Worm (Caenorhabditis elegans) whole organism, mixed stage, embryonic: ENCODE results near the gene T10B9.14.
A peak's percentile ranks its signal among the peaks of the same experiment; 100 is the strongest.

Experiments used
- M03D4.4 ChIP-seq: sonication (generic microtip); optimal IDR thresholded peaks from 2 replicates; lab custom pipeline; 2017; ENCODE audit warnings: mild to moderate bottlenecking, missing genetic modification characterization, missing compliant biosample characterization
- bed-3 ChIP-seq: fragments of 200-800 bp; sonication (Bioruptor generic); optimal IDR thresholded peaks from 3 replicates; lab custom pipeline; 2018; ENCODE audit warnings: mild to moderate bottlenecking, missing genetic modification characterization, moderate library complexity, missing compliant biosample characterization
- blmp-1 ChIP-seq: fragments of 150-350 bp; optimal IDR thresholded peaks from 2 replicates; lab custom pipeline; 2014; ENCODE audit warnings: missing biosample characterization, missing genetic modification characterization
- ceh-39 ChIP-seq: fragments of 150-350 bp; optimal IDR thresholded peaks from 2 replicates; lab custom pipeline; 2014; ENCODE audit warnings: missing biosample characterization, missing genetic modification characterization
- ceh-43 ChIP-seq: fragments of 200-800 bp; sonication (Bioruptor generic); optimal IDR thresholded peaks from 2 replicates; lab custom pipeline; 2018; ENCODE audit warnings: mild to moderate bottlenecking, missing genetic modification characterization, moderate library complexity, missing compliant biosample characterization
- ceh-83 ChIP-seq: fragments of 200-800 bp; sonication (Bioruptor generic); optimal IDR thresholded peaks from 2 replicates; lab custom pipeline; 2018; ENCODE audit warnings: mild to moderate bottlenecking, missing genetic modification characterization, missing compliant biosample characterization
- ces-1 ChIP-seq: fragments of 150-350 bp; optimal IDR thresholded peaks from 2 replicates; lab custom pipeline; 2014; ENCODE audit warnings: missing biosample characterization, missing genetic modification reagents, missing genetic modification characterization
- cnd-1 ChIP-seq: fragments of 200-800 bp; sonication (Bioruptor generic); optimal IDR thresholded peaks from 2 replicates; lab custom pipeline; 2018; ENCODE audit warnings: mild to moderate bottlenecking, missing genetic modification characterization, missing compliant biosample characterization
- drap-1 ChIP-seq: fragments of 200-800 bp; sonication (Bioruptor generic); optimal IDR thresholded peaks from 3 replicates; lab custom pipeline; 2018; ENCODE audit warnings: mild to moderate bottlenecking, missing genetic modification characterization, missing compliant biosample characterization
- elt-1 ChIP-seq: sonication (generic microtip); optimal IDR thresholded peaks from 2 replicates; lab custom pipeline; 2017; ENCODE audit warnings: missing genetic modification characterization, mild to moderate bottlenecking, missing compliant biosample characterization, antibody characterized with exemption, moderate library complexity, borderline replicate concordance; ENCODE audit not compliant: insufficient read depth
- elt-3 ChIP-seq: fragments of 150-350 bp; optimal IDR thresholded peaks from 2 replicates; lab custom pipeline; 2014; ENCODE audit warnings: missing biosample characterization, missing genetic modification characterization
- flh-1 ChIP-seq: fragments of 200-800 bp; sonication (Bioruptor generic); optimal IDR thresholded peaks from 2 replicates; lab custom pipeline; 2018; ENCODE audit warnings: mild to moderate bottlenecking, missing genetic modification characterization, moderate library complexity, missing compliant biosample characterization
- ham-2 ChIP-seq: fragments of 200-800 bp; sonication (Bioruptor generic); optimal IDR thresholded peaks from 2 replicates; lab custom pipeline; 2018; ENCODE audit warnings: mild to moderate bottlenecking, missing genetic modification characterization, missing compliant biosample characterization
- hlh-1 ChIP-seq: fragments of 150-350 bp; optimal IDR thresholded peaks from 2 replicates; lab custom pipeline; 2014; ENCODE audit warnings: missing biosample characterization, missing genetic modification reagents, missing genetic modification characterization
- lin-13 ChIP-seq: fragments of 150-350 bp; optimal IDR thresholded peaks from 2 replicates; lab custom pipeline; 2014; ENCODE audit warnings: missing biosample characterization, missing genetic modification characterization
- lin-32 ChIP-seq: fragments of 200-800 bp; sonication (Bioruptor generic); optimal IDR thresholded peaks from 2 replicates; lab custom pipeline; 2018; ENCODE audit warnings: mild to moderate bottlenecking, missing genetic modification characterization, missing compliant biosample characterization
- lsy-2 ChIP-seq: fragments of 150-350 bp; optimal IDR thresholded peaks from 2 replicates; lab custom pipeline; 2014; ENCODE audit warnings: missing biosample characterization, missing genetic modification characterization
- mab-5 ChIP-seq: fragments of 150-350 bp; optimal IDR thresholded peaks from 2 replicates; lab custom pipeline; 2014; ENCODE audit warnings: missing biosample characterization, missing genetic modification characterization
- mep-1 ChIP-seq: fragments of 150-350 bp; optimal IDR thresholded peaks from 2 replicates; lab custom pipeline; 2017; ENCODE audit warnings: missing biosample characterization, missing genetic modification reagents, missing genetic modification characterization, inconsistent platforms
- mls-2 ChIP-seq: sonication (generic microtip); optimal IDR thresholded peaks from 2 replicates; lab custom pipeline; 2016; ENCODE audit warnings: mild to moderate bottlenecking, missing genetic modification characterization, moderate library complexity, missing compliant biosample characterization
- nhr-12 ChIP-seq: fragments of 150-350 bp; optimal IDR thresholded peaks from 2 replicates; lab custom pipeline; 2014; ENCODE audit warnings: missing biosample characterization, missing genetic modification characterization
- nhr-2 ChIP-seq: fragments of 150-350 bp; optimal IDR thresholded peaks from 2 replicates; lab custom pipeline; 2014; ENCODE audit warnings: missing biosample characterization, missing genetic modification characterization
- nhr-237 ChIP-seq: fragments of 150-350 bp; optimal IDR thresholded peaks from 2 replicates; lab custom pipeline; 2014; ENCODE audit warnings: missing biosample characterization, missing genetic modification characterization
- nhr-28 ChIP-seq: fragments of 150-350 bp; optimal IDR thresholded peaks from 2 replicates; lab custom pipeline; 2014; ENCODE audit warnings: missing biosample characterization, missing genetic modification characterization
- nhr-76 ChIP-seq: sonication (generic microtip); optimal IDR thresholded peaks from 2 replicates; lab custom pipeline; 2017; ENCODE audit warnings: missing biosample characterization, missing genetic modification characterization
- pha-4 ChIP-seq: fragments of 150-350 bp; optimal IDR thresholded peaks from 2 replicates; lab custom pipeline; 2018; ENCODE audit warnings: missing biosample characterization, missing genetic modification reagents, missing genetic modification characterization
- sem-2 ChIP-seq: fragments of 200-800 bp; sonication (Bioruptor generic); optimal IDR thresholded peaks from 2 replicates; lab custom pipeline; 2018; ENCODE audit warnings: mild to moderate bottlenecking, missing genetic modification characterization, missing compliant biosample characterization
- snpc-4 ChIP-seq: fragments of 150-350 bp; optimal IDR thresholded peaks from 2 replicates; lab custom pipeline; 2014; ENCODE audit warnings: missing biosample characterization, missing genetic modification characterization
- sptf-1 ChIP-seq: sonication (generic microtip); optimal IDR thresholded peaks from 2 replicates; lab custom pipeline; 2017; ENCODE audit warnings: mild to moderate bottlenecking, missing genetic modification characterization, moderate library complexity, missing compliant biosample characterization
- tbx-8 ChIP-seq: fragments of 200-800 bp; sonication (Bioruptor generic); optimal IDR thresholded peaks from 2 replicates; lab custom pipeline; 2018; ENCODE audit warnings: mild to moderate bottlenecking, missing genetic modification characterization, moderate library complexity, missing compliant biosample characterization
- unc-120 ChIP-seq: sonication (generic microtip); optimal IDR thresholded peaks from 2 replicates; lab custom pipeline; 2017; ENCODE audit warnings: missing genetic modification characterization, missing compliant biosample characterization; ENCODE audit not compliant: poor library complexity, severe bottlenecking
- unc-39 ChIP-seq: fragments of 150-350 bp; optimal IDR thresholded peaks from 2 replicates; lab custom pipeline; 2014; ENCODE audit warnings: missing biosample characterization, missing genetic modification characterization
- unc-62 ChIP-seq: fragments of 150-350 bp; optimal IDR thresholded peaks from 2 replicates; lab custom pipeline; 2014; ENCODE audit warnings: missing biosample characterization, missing genetic modification reagents, missing genetic modification characterization
- zip-8 ChIP-seq: fragments of 150-350 bp; optimal IDR thresholded peaks from 2 replicates; lab custom pipeline; 2014; ENCODE audit warnings: missing biosample characterization, missing genetic modification characterization
- ztf-11 ChIP-seq: fragments of 150-350 bp; optimal IDR thresholded peaks from 2 replicates; lab custom pipeline; 2014; ENCODE audit warnings: missing biosample characterization, missing genetic modification characterization

Gene T10B9.14

ce11 chrII:9774653-9775052 lies 7.6 kb downstream of the T10B9.14 start:
- TF ChIP-seq ces-1 (GFP tag; lab: Kevin White, UChicago) (no peak), flh-1 (GFP tag; lab: Kevin White, UChicago) (peak; percentile 70), mls-2 (tag; lab: Kevin White, UChicago) (peak; percentile 88), lsy-2 (no peak), tbx-8 (GFP tag; lab: Kevin White, UChicago) (peak; percentile 71), ceh-43 (peak; percentile 73), zip-8 (tag; lab: Kevin White, UChicago) (no peak), blmp-1 (tag; lab: Kevin White, UChicago) (no peak), nhr-12 (tag; lab: Kevin White, UChicago) (no peak), lin-13 (peak; percentile 40), elt-1 (tag; lab: Kevin White, UChicago) (peak; percentile 69), unc-120 (tag; lab: Kevin White, UChicago) (peak; percentile 58), ceh-83 (GFP tag; lab: Kevin White, UChicago) (peak; percentile 86), cnd-1 (peak; percentile 90), sptf-1 (tag; lab: Kevin White, UChicago) (peak; percentile 93), ham-2 (GFP tag; lab: Kevin White, UChicago) (peak; percentile 68), mep-1 (no peak), ceh-39 (no peak), unc-62 (no peak), mab-5 (tag; lab: Kevin White, UChicago) (no peak), hlh-1 (tag; lab: Kevin White, UChicago) (peak; percentile 79), snpc-4 (tag; lab: Kevin White, UChicago) (no peak), ztf-11 (tag; lab: Kevin White, UChicago) (peak; percentile 73), bed-3 (GFP tag; lab: Kevin White, UChicago) (peak; percentile 76), nhr-28 (tag; lab: Kevin White, UChicago) (no peak), sem-2 (GFP tag; lab: Kevin White, UChicago) (peak; percentile 85), unc-39 (tag; lab: Kevin White, UChicago) (no peak), elt-3 (no peak), lin-32 (GFP tag; lab: Kevin White, UChicago) (peak; percentile 79), drap-1 (GFP tag; lab: Kevin White, UChicago) (peak; percentile 89), nhr-237 (tag; lab: Kevin White, UChicago) (peak; percentile 1), M03D4.4 (tag; lab: Kevin White, UChicago) (peak; percentile 89), pha-4 (tag; lab: Kevin White, UChicago) (peak; percentile 78), nhr-2 (tag; lab: Kevin White, UChicago) (no peak), nhr-76 (no peak)
- TF ChIP-seq, all 35 proteins: peak for 20

- TF ChIP-seq hlh-1 (tag; lab: Kevin White, UChicago) (peak; percentile 19), lsy-2 (no peak), mep-1 (no peak)
Measured at ce11 chrII:9773892-9774581, 8.2 kb downstream of the T10B9.14 start, which contains the start of gene ZK1321.4. Gene ZK1321.4 (minus strand): TSS chrII:9773942.

DNA sequence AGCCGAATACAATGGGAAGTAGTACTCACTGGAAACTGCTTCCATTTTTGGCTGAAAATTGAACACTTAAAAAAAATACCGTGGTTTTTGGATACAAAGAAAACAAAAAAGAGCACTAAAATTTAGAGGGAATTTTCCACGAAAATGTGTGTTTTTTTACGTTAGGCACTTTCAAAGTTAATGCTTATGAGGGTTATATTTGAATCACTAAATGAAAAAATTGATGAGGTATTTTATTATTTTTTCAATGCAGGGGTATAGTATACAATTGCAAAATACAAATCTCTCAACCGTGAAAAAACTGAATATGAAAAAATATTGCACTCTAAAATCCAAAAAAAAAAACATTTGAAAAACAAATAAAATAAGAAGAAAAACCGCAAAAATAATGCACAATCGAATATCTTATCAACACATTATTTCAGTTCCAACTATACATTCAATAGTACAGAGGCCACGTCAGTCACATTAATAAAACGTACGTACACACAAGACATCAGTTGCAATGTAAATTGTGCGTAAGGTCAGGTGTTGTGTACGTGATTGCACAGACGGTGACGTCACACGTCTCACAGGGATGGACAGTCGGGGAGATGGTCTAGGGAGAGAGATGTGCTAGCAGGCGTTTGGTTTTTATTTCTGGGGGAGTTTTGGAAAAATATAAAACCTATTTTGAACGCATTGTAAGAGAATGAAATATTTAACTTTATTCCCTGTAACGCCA lies 12.3 kb downstream of the T10B9.14 start, which contains the start of gene aqp-10:
Gene aqp-10 (minus strand): TSS at position 51 of the 724 bp plus-strand sequence.
- no peak for TF ChIP-seq mep-1
- no peak for TF ChIP-seq M03D4.4 (tag; lab: Kevin White, UChicago)
- no peak for TF ChIP-seq elt-3
- TF ChIP-seq ztf-11 (tag; lab: Kevin White, UChicago): no peak
- no peak for TF ChIP-seq drap-1 (GFP tag; lab: Kevin White, UChicago)
- no peak for TF ChIP-seq flh-1 (GFP tag; lab: Kevin White, UChicago)
- TF ChIP-seq lin-32 (GFP tag; lab: Kevin White, UChicago): no peak
- TF ChIP-seq zip-8 (tag; lab: Kevin White, UChicago): no peak
- peak; percentile 20 for TF ChIP-seq lsy-2
- no peak for TF ChIP-seq nhr-12 (tag; lab: Kevin White, UChicago)
- TF ChIP-seq ham-2 (GFP tag; lab: Kevin White, UChicago): no peak
- TF ChIP-seq ceh-39: no peak
- no peak for TF ChIP-seq nhr-76
- no peak for TF ChIP-seq nhr-2 (tag; lab: Kevin White, UChicago)
- peak; percentile 32 for TF ChIP-seq pha-4 (tag; lab: Kevin White, UChicago)
